Fruit fly (Drosophila melanogaster): Measurements from ENCODE around the gene CG18675.

DNA sequence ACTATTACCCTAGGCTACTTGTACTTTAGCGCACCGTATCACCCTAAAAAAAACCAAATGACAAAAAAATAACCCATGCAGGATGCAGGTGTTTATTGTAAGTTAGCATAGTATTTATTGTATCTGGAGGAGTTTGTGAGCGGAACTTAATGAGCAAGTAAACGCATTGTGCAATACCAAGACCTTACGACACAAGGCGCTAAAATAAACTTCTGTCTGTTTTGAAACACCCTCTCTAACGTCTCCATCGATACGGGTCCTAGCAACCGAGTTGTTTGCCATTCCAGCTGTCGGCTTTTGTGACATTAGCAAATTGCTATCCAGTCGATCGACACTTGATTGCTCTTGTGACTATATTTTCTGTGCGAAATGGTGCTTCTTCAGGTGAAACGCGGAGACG, at the start of gene CG18675:
- TF ChIP-seq CG7045 (GFP tag; optimal IDR thresholded peaks at IDR 0.05) (no peak), cnc (optimal IDR thresholded peaks at IDR 0.05) (no peak), kay (GFP tag; ENCODE audit: borderline replicate concordance) (no peak), CG11617 (GFP tag; optimal IDR thresholded peaks at IDR 0.05) (no peak), ovo (GFP tag; optimal IDR thresholded peaks at IDR 0.05) (no peak), Crg-1 (GFP tag; optimal IDR thresholded peaks at IDR 0.05) (no peak), CG5204 (GFP tag; optimal IDR thresholded peaks at IDR 0.05) (no peak), toe (GFP tag; optimal IDR thresholded peaks at IDR 0.05) (no peak), tj (GFP tag; optimal IDR thresholded peaks at IDR 0.05) (no peak), CG7101 (tag; optimal IDR thresholded peaks at IDR 0.05) (no peak), Hr96 (GFP tag; optimal IDR thresholded peaks at IDR 0.05) (no peak), Clk (GFP tag; optimal IDR thresholded peaks at IDR 0.05) (no peak)
